Comparison of ENCODE assay signal across 5 worm cellular contexts in genomic region chrV:1471078-1471969, ce11.
TF ChIP-seq lines count a peak whose summit lies in the region.

No protein-coding gene starts in this region.

TF ChIP-seq in whole organism, L1 larva, 84 proteins besides CTCF, POLR2A, EP300 and RAD21 (continues in another document):
- TF ChIP-seq fkh-8 (tag; optimal IDR thresholded peaks at IDR 0.05; lab: Kevin White, UChicago) (peak; percentile 82), unc-130 (tag; optimal IDR thresholded peaks at IDR 0.05; lab: Kevin White, UChicago) (peak; percentile 43), jun-1 (tag; optimal IDR thresholded peaks at IDR 0.05; lab: Kevin White, UChicago) (peak; percentile 46), nhr-237 (tag; optimal IDR thresholded peaks at IDR 0.05; lab: Kevin White, UChicago) (no peak), unc-30 (tag; optimal IDR thresholded peaks at IDR 0.05; lab: Kevin White, UChicago) (peak; percentile 50), dpl-1 (GFP tag; optimal IDR thresholded peaks at IDR 0.05; lab: Kevin White, UChicago) (peak; percentile 89 to 94 (median 91)), F16B12.6 (tag; optimal IDR thresholded peaks at IDR 0.05; lab: Kevin White, UChicago) (peak; percentile 25), lin-39 (tag; optimal IDR thresholded peaks at IDR 0.05; lab: Kevin White, UChicago) (peak; percentile 12), hpl-2 (GFP tag; optimal IDR thresholded peaks at IDR 0.05; lab: Kevin White, UChicago) (peak; percentile 51), lir-3 (tag; optimal IDR thresholded peaks at IDR 0.05; lab: Kevin White, UChicago; ENCODE audit: poor library complexity) (no peak), elt-2 (tag; optimal IDR thresholded peaks at IDR 0.05; lab: Kevin White, UChicago) (no peak), ama-1 (optimal IDR thresholded peaks at IDR 0.05; lab: Kevin White, UChicago) (no peak), rnt-1 (tag; optimal IDR thresholded peaks at IDR 0.05; lab: Kevin White, UChicago) (peak; percentile 41), hlh-4 (tag; optimal IDR thresholded peaks at IDR 0.05; lab: Kevin White, UChicago) (no peak), egl-13 (tag; optimal IDR thresholded peaks at IDR 0.05; lab: Kevin White, UChicago) (peak; percentile 42), efl-3 (GFP tag; optimal IDR thresholded peaks at IDR 0.05; lab: Kevin White, UChicago) (no peak), efl-1 (optimal IDR thresholded peaks at IDR 0.05; lab: Kevin White, UChicago) (peak; percentile 81 to 92), efl-1 (GFP tag; optimal IDR thresholded peaks at IDR 0.05 in 1 of 2; lab: Kevin White, UChicago) (peak; percentile 90 to 99)

TF ChIP-seq in whole organism, L3 larva, 47 proteins besides CTCF, POLR2A, EP300 and RAD21 (continues in another document):
- no peak for TF ChIP-seq mdl-1 (tag; optimal IDR thresholded peaks at IDR 0.05; lab: Kevin White, UChicago)
- TF ChIP-seq nhr-11 (tag; optimal IDR thresholded peaks at IDR 0.05; lab: Kevin White, UChicago), result no peak
- no peak for TF ChIP-seq nhr-12 (tag; optimal IDR thresholded peaks at IDR 0.05; lab: Kevin White, UChicago)
- TF ChIP-seq pha-4 (tag; optimal IDR thresholded peaks at IDR 0.05; lab: Kevin White, UChicago), result peak; percentile 74
- TF ChIP-seq nhr-67 (tag; optimal IDR thresholded peaks at IDR 0.05; lab: Kevin White, UChicago), result no peak
- peak; percentile 43 for TF ChIP-seq nhr-43 (tag; optimal IDR thresholded peaks at IDR 0.05; lab: Kevin White, UChicago; ENCODE audit: poor library complexity, severe bottlenecking)
- TF ChIP-seq ceh-82 (tag; optimal IDR thresholded peaks at IDR 0.05; lab: Kevin White, UChicago), result no peak
- TF ChIP-seq fkh-10 (GFP tag; optimal IDR thresholded peaks at IDR 0.05; lab: Kevin White, UChicago), result peak; percentile 35
- TF ChIP-seq pqm-1 (tag; optimal IDR thresholded peaks at IDR 0.05; lab: Kevin White, UChicago), result peak; percentile 24
- TF ChIP-seq lin-39 (tag; optimal IDR thresholded peaks at IDR 0.05; lab: Kevin White, UChicago), result peak; percentile 35
- TF ChIP-seq egl-27 (tag; optimal IDR thresholded peaks at IDR 0.05; lab: Kevin White, UChicago), result no peak
- peak; percentile 30 for TF ChIP-seq elt-1 (tag; optimal IDR thresholded peaks at IDR 0.05; lab: Kevin White, UChicago)
- TF ChIP-seq lin-15B (tag; optimal IDR thresholded peaks at IDR 0.05; lab: Kevin White, UChicago), result peak; percentile 86
- TF ChIP-seq hmg-11 (tag; optimal IDR thresholded peaks at IDR 0.05; lab: Kevin White, UChicago), result no peak
- peak; percentile 81 for TF ChIP-seq nfya-1 (tag; optimal IDR thresholded peaks at IDR 0.05; lab: Kevin White, UChicago; ENCODE audit: insufficient read depth)
- TF ChIP-seq eor-1 (tag; optimal IDR thresholded peaks at IDR 0.05; lab: Kevin White, UChicago), result no peak
- TF ChIP-seq nhr-77 (tag; optimal IDR thresholded peaks at IDR 0.05; lab: Kevin White, UChicago), result no peak
- TF ChIP-seq ztf-11 (tag; optimal IDR thresholded peaks at IDR 0.05; lab: Kevin White, UChicago), result no peak
- peak; percentile 27 for TF ChIP-seq elt-2 (tag; optimal IDR thresholded peaks at IDR 0.05; lab: Kevin White, UChicago)

TF ChIP-seq in whole organism, early embryonic, 17 proteins besides CTCF, POLR2A, EP300 and RAD21:
- TF ChIP-seq ama-1 (optimal IDR thresholded peaks at IDR 0.05; lab: Kevin White, UChicago) (no peak), ceh-36 (tag; optimal IDR thresholded peaks at IDR 0.05; lab: Kevin White, UChicago) (peak; percentile 6), sea-1 (GFP tag; conservative IDR thresholded peaks at IDR 0.05; lab: Robert Waterston, UW) (no peak), hmg-4 (GFP tag; optimal IDR thresholded peaks at IDR 0.05; lab: Kevin White, UChicago) (peak; percentile 46)

TF ChIP-seq in whole organism, midembryonic, 9 proteins besides CTCF, POLR2A, EP300 and RAD21:
- TF ChIP-seq ztf-23 (GFP tag; IDR thresholded peaks at IDR 0.05; lab: Robert Waterston, UW), result 0 out of 2 replicates have a peak, but pooled peaks have one; percentile 36
- TF ChIP-seq T22C8.4 (GFP tag; IDR thresholded peaks at IDR 0.05; lab: Robert Waterston, UW), result no peak

TF ChIP-seq in whole organism, young adult, 124 proteins besides CTCF, POLR2A, EP300 and RAD21:
- TF ChIP-seq snpc-4 (GFP tag; optimal IDR thresholded peaks at IDR 0.05; lab: Kevin White, UChicago), result peak; percentile 38
- TF ChIP-seq snpc-4 (tag; optimal IDR thresholded peaks at IDR 0.05; lab: Kevin White, UChicago), result peak in 2 of 4 experiments; percentile 31 to 52
- peak; percentile 70 for TF ChIP-seq madf-8 (GFP tag; conservative IDR thresholded peaks at IDR 0.05; lab: Robert Waterston, UW)
- peak; percentile 38 for TF ChIP-seq snpc-1.3 (tag; optimal IDR thresholded peaks at IDR 0.05; lab: Kevin White, UChicago; ENCODE audit: insufficient read depth)
- TF ChIP-seq lsl-1 (GFP tag; optimal IDR thresholded peaks at IDR 0.05; lab: Kevin White, UChicago), result peak; percentile 67
- TF ChIP-seq dox-1 (GFP tag; IDR thresholded peaks at IDR 0.05; lab: Robert Waterston, UW), result peak; percentile 50
- TF ChIP-seq D2030.7 (GFP tag; IDR thresholded peaks at IDR 0.05; lab: Robert Waterston, UW), result peak; percentile 77
- TF ChIP-seq let-607 (tag; optimal IDR thresholded peaks at IDR 0.05; lab: Kevin White, UChicago), result peak in 1 of 2 experiments; percentile 19
- TF ChIP-seq attf-6 (GFP tag; IDR thresholded peaks at IDR 0.05; lab: Robert Waterston, UW), result no peak
- TF ChIP-seq nhr-80 (tag; optimal IDR thresholded peaks at IDR 0.05; lab: Kevin White, UChicago), result peak; percentile 13
- peak; percentile 6 for TF ChIP-seq snpc-3.4 (tag; optimal IDR thresholded peaks at IDR 0.05; lab: Kevin White, UChicago)
- peak; percentile 70 for TF ChIP-seq attf-5 (GFP tag; optimal IDR thresholded peaks at IDR 0.05; lab: Kevin White, UChicago)
- TF ChIP-seq rcor-1 (GFP tag; IDR thresholded peaks at IDR 0.05; lab: Robert Waterston, UW), result peak; percentile 34; the same call in 1 of the 2 replicates
- TF ChIP-seq hsf-1 (GFP tag; IDR thresholded peaks at IDR 0.05; lab: Robert Waterston, UW), result no peak
- TF ChIP-seq ceh-91 (GFP tag; IDR thresholded peaks at IDR 0.05; lab: Robert Waterston, UW), result peak; percentile 76
- TF ChIP-seq somi-1 (GFP tag; optimal IDR thresholded peaks at IDR 0.05; lab: Kevin White, UChicago), result no peak
- TF ChIP-seq cebp-1 (GFP tag; IDR thresholded peaks at IDR 0.05; lab: Robert Waterston, UW), result peak; percentile 27; the same call in 1 of the 2 replicates
- peak; percentile 92 for TF ChIP-seq cebp-1 (tag; optimal IDR thresholded peaks at IDR 0.05; lab: Kevin White, UChicago)
- no peak for TF ChIP-seq K12H6.12 (tag; optimal IDR thresholded peaks at IDR 0.05; lab: Kevin White, UChicago)
- peak; percentile 29 for TF ChIP-seq F23B12.7 (tag; optimal IDR thresholded peaks at IDR 0.05; lab: Kevin White, UChicago; ENCODE audit: insufficient read depth)
- TF ChIP-seq xnd-1 (tag; optimal IDR thresholded peaks at IDR 0.05; lab: Kevin White, UChicago), result peak; percentile 30
- peak in 2 of 3 experiments; percentile 22 to 53 for TF ChIP-seq lin-35 (GFP tag; optimal IDR thresholded peaks at IDR 0.05; lab: Kevin White, UChicago)
- peak; percentile 64 for TF ChIP-seq dpl-1 (GFP tag; optimal IDR thresholded peaks at IDR 0.05; lab: Kevin White, UChicago)
- TF ChIP-seq tbp1 (GFP tag; optimal IDR thresholded peaks at IDR 0.05; lab: Kevin White, UChicago), result peak; percentile 49
- no peak for TF ChIP-seq sdz-38 (tag; optimal IDR thresholded peaks at IDR 0.05; lab: Kevin White, UChicago)
- TF ChIP-seq efl-1 (GFP tag; optimal IDR thresholded peaks at IDR 0.05; lab: Kevin White, UChicago), result peak; percentile 73
- peak; percentile 11 for TF ChIP-seq tlf-1 (GFP tag; optimal IDR thresholded peaks at IDR 0.05; lab: Kevin White, UChicago)
- no peak for TF ChIP-seq sptf-2 (GFP tag; optimal IDR thresholded peaks at IDR 0.05; lab: Kevin White, UChicago)
- TF ChIP-seq hmg-1.2 (GFP tag; IDR thresholded peaks at IDR 0.05; lab: Robert Waterston, UW), result 0 out of 2 replicates have a peak, but pooled peaks have one; percentile 11
- peak; percentile 75 for TF ChIP-seq madf-6 (GFP tag; IDR thresholded peaks at IDR 0.05; lab: Robert Waterston, UW)
- TF ChIP-seq lin-26 (GFP tag; IDR thresholded peaks at IDR 0.05; lab: Robert Waterston, UW), result 0 out of 2 replicates have a peak, but pooled peaks have one; percentile 28
- peak; percentile 43 for TF ChIP-seq ZK185.1 (tag; optimal IDR thresholded peaks at IDR 0.05; lab: Kevin White, UChicago; ENCODE audit: poor library complexity, severe bottlenecking)
- TF ChIP-seq F39B2.1 (GFP tag; IDR thresholded peaks at IDR 0.05; lab: Robert Waterston, UW), result no peak
- no peak for TF ChIP-seq Y67H2A.10 (GFP tag; conservative IDR thresholded peaks at IDR 0.05; lab: Robert Waterston, UW)
- TF ChIP-seq mcd-1 (GFP tag; IDR thresholded peaks at IDR 0.05; lab: Robert Waterston, UW), result peak; percentile 93
- peak; percentile 95 for TF ChIP-seq F33H1.4 (GFP tag; IDR thresholded peaks at IDR 0.05; lab: Robert Waterston, UW)
- peak; percentile 67 for TF ChIP-seq lin-40 (tag; optimal IDR thresholded peaks at IDR 0.05; lab: Kevin White, UChicago)
- peak; percentile 37; the same call in 1 of the 2 replicates for TF ChIP-seq pbrm-1 (GFP tag; IDR thresholded peaks at IDR 0.05; lab: Robert Waterston, UW)
- TF ChIP-seq F37B4.10 (GFP tag; IDR thresholded peaks at IDR 0.05; lab: Robert Waterston, UW), result no peak
- TF ChIP-seq lin-54 (GFP tag; optimal IDR thresholded peaks at IDR 0.05; lab: Kevin White, UChicago), result peak; percentile 92
- TF ChIP-seq zfh-2 (GFP tag; conservative IDR thresholded peaks at IDR 0.05; lab: Robert Waterston, UW), result peak; percentile 38; the same call in 1 of the 2 replicates

Comparison
In these comparisons a context has a peak if more than half of its experiments do, and no peak if none do; other contexts are left out.
1. Of the 8 proteins assayed by ChIP-seq in both whole organism, young adult and whole organism, L1 larva: peak only in whole organism, young adult: snpc-4; only in whole organism, L1 larva: nhr-90 and unc-130; in both: dpl-1, efl-1 and lin-35; in neither: 2.